Fruit fly (Drosophila melanogaster) whole organism, embryonic: ENCODE results near the gene Mvb12.

Experiments used
- B-H1 ChIP-seq: fragments of 200-800 bp; sonication (Bioruptor generic); IDR thresholded peaks from 3 replicates; pipeline ENCODE4 v1.3.6; 2022; ENCODE audit warnings: missing biosample characterization, missing genetic modification characterization
- CG10959 ChIP-seq: fragments of 200-800 bp; sonication (Bioruptor generic); IDR thresholded peaks from 2 replicates; pipeline ENCODE4 v1.3.6; 2022; ENCODE audit warnings: missing biosample characterization, missing genetic modification characterization
- CG10979 ChIP-seq: fragments of 200-800 bp; sonication (Bioruptor generic); optimal IDR thresholded peaks from 2 replicates; lab custom pipeline; 2018; ENCODE audit warnings: missing biosample characterization, mild to moderate bottlenecking, missing genetic modification characterization, moderate library complexity
- CG11093 ChIP-seq: fragments of 200-800 bp; sonication (Bioruptor generic); IDR thresholded peaks from 3 replicates; pipeline ENCODE4 v1.3.6; 2022; ENCODE audit warnings: missing biosample characterization, missing genetic modification characterization
- CG11723 ChIP-seq: fragments of 200-800 bp; sonication (Bioruptor generic); optimal IDR thresholded peaks from 2 replicates; lab custom pipeline; 2017; ENCODE audit warnings: missing biosample characterization, mild to moderate bottlenecking, missing genetic modification characterization
- CG14667 ChIP-seq: fragments of 200-800 bp; sonication (Bioruptor generic); IDR thresholded peaks from 2 replicates; pipeline ENCODE4 v1.3.6; 2022; ENCODE audit warnings: missing biosample characterization, missing genetic modification characterization
- CG14965 ChIP-seq: fragments of 200-800 bp; sonication (Bioruptor generic); optimal IDR thresholded peaks from 2 replicates; lab custom pipeline; 2016; ENCODE audit warnings: missing biosample characterization, missing genetic modification characterization, borderline replicate concordance
- CG15479 ChIP-seq: fragments of 200-800 bp; sonication (Bioruptor generic); optimal IDR thresholded peaks from 3 replicates; lab custom pipeline; 2019; ENCODE audit warnings: missing biosample characterization, mild to moderate bottlenecking, missing genetic modification characterization, moderate library complexity
- CG15696 ChIP-seq: fragments of 200-800 bp; sonication (Bioruptor generic); optimal IDR thresholded peaks from 2 replicates; lab custom pipeline; 2019; ENCODE audit warnings: missing biosample characterization, mild to moderate bottlenecking, missing genetic modification characterization, moderate library complexity
- CG16813 ChIP-seq: fragments of 200-800 bp; sonication (Bioruptor generic); IDR thresholded peaks from 3 replicates; pipeline ENCODE4 v1.3.6; 2022; ENCODE audit warnings: missing biosample characterization, missing genetic modification characterization; ENCODE audit not compliant: partially characterized antibody
- CG17385 ChIP-seq: fragments of 200-800 bp; sonication (Bioruptor generic); optimal IDR thresholded peaks from 3 replicates; lab custom pipeline; 2018; ENCODE audit warnings: missing biosample characterization, mild to moderate bottlenecking, missing genetic modification characterization
- CG18011 ChIP-seq: fragments of 200-800 bp; sonication (Bioruptor generic); optimal IDR thresholded peaks from 2 replicates; lab custom pipeline; 2017; ENCODE audit warnings: missing biosample characterization, missing genetic modification characterization, mild to moderate bottlenecking, moderate library complexity, missing genotype
- CG2116 ChIP-seq: fragments of 200-800 bp; sonication (Bioruptor generic); optimal IDR thresholded peaks from 3 replicates; lab custom pipeline; 2018; ENCODE audit warnings: missing biosample characterization, mild to moderate bottlenecking, missing genetic modification characterization
- CG30020 ChIP-seq: fragments of 200-800 bp; optimal IDR thresholded peaks from 2 replicates; lab custom pipeline; 2019; ENCODE audit warnings: missing biosample characterization, mild to moderate bottlenecking, missing genetic modification characterization, moderate library complexity
- CG30431 ChIP-seq: fragments of 200-800 bp; sonication (Bioruptor generic); optimal IDR thresholded peaks from 2 replicates; lab custom pipeline; 2017; ENCODE audit warnings: missing biosample characterization, missing genetic modification characterization
- CG31388 ChIP-seq: fragments of 200-800 bp; sonication (Bioruptor generic); optimal IDR thresholded peaks from 2 replicates; lab custom pipeline; 2016; ENCODE audit warnings: missing biosample characterization, missing genetic modification characterization
- CG3847 ChIP-seq: fragments of 200-800 bp; sonication (Bioruptor generic); IDR thresholded peaks from 2 replicates; pipeline ENCODE4 v1.3.6; 2022; ENCODE audit warnings: missing biosample characterization, missing genetic modification characterization
- CG42726 ChIP-seq: fragments of 200-800 bp; sonication (Bioruptor generic); IDR thresholded peaks from 2 replicates; pipeline ENCODE4 v1.3.6; 2022; ENCODE audit warnings: missing biosample characterization, missing genetic modification characterization; ENCODE audit not compliant: partially characterized antibody
- CG4820 ChIP-seq: fragments of 200-800 bp; sonication (Bioruptor generic); optimal IDR thresholded peaks from 3 replicates; lab custom pipeline; 2016; ENCODE audit warnings: missing biosample characterization, missing genetic modification characterization
- CG5953 ChIP-seq: fragments of 200-800 bp; sonication (Bioruptor generic); IDR thresholded peaks from 2 replicates; pipeline ENCODE4 v1.3.6; 2022; ENCODE audit warnings: missing biosample characterization, missing genetic modification characterization
- CG6175 ChIP-seq: fragments of 200-800 bp; sonication (Bioruptor generic); IDR thresholded peaks from 3 replicates; pipeline ENCODE4 v1.3.6; 2022; ENCODE audit warnings: missing biosample characterization, missing genetic modification characterization
- CG6254 ChIP-seq: fragments of 200-800 bp; sonication (Bioruptor generic); optimal IDR thresholded peaks from 3 replicates; lab custom pipeline; 2017; ENCODE audit warnings: mild to moderate bottlenecking, missing biosample characterization, missing genetic modification reagents, missing genetic modification characterization
- CG8388 ChIP-seq: fragments of 200-800 bp; sonication (Bioruptor generic); optimal IDR thresholded peaks from 2 replicates; lab custom pipeline; 2019; ENCODE audit warnings: missing biosample characterization, mild to moderate bottlenecking, missing genetic modification characterization, moderate library complexity
- Doc2 ChIP-seq: fragments of 200-800 bp; sonication (Bioruptor generic); IDR thresholded peaks from 2 replicates; pipeline ENCODE4 v1.3.6; 2022; ENCODE audit warnings: missing biosample characterization, missing genetic modification characterization
- Gug ChIP-seq: fragments of 200-800 bp; sonication (Bioruptor generic); IDR thresholded peaks from 4 replicates; pipeline ENCODE4 v1.3.6; 2022; ENCODE audit warnings: missing biosample characterization, missing genetic modification characterization
- Max ChIP-seq: fragments of 200-800 bp; sonication (Bioruptor generic); optimal IDR thresholded peaks from 2 replicates; lab custom pipeline; 2016; ENCODE audit warnings: missing biosample characterization, mild to moderate bottlenecking, missing genetic modification characterization
- Meics ChIP-seq: fragments of 200-800 bp; sonication (Bioruptor generic); optimal IDR thresholded peaks from 2 replicates; lab custom pipeline; 2017; ENCODE audit warnings: missing biosample characterization, mild to moderate bottlenecking, missing genetic modification characterization
- NfI ChIP-seq: fragments of 200-800 bp; sonication (Bioruptor generic); optimal IDR thresholded peaks from 3 replicates; lab custom pipeline; 2018; ENCODE audit warnings: missing biosample characterization, mild to moderate bottlenecking, missing genetic modification characterization, moderate library complexity
- Rfx ChIP-seq: fragments of 200-800 bp; sonication (Bioruptor generic); IDR thresholded peaks from 2 replicates; pipeline ENCODE4 v1.3.6; 2022; ENCODE audit warnings: missing biosample characterization, missing genetic modification characterization
- Sin3A ChIP-seq: fragments of >200 bp; optimal IDR thresholded peaks from 2 replicates; lab custom pipeline; 2018
- Six4 ChIP-seq: fragments of 200-800 bp; sonication (Bioruptor generic); optimal IDR thresholded peaks from 2 replicates; lab custom pipeline; 2016; ENCODE audit warnings: missing biosample characterization, missing genetic modification characterization
- bbx ChIP-seq: fragments of 200-800 bp; sonication (Bioruptor generic); IDR thresholded peaks from 2 replicates; pipeline ENCODE4 v1.3.6; 2022; ENCODE audit warnings: missing biosample characterization, missing genetic modification characterization; ENCODE audit not compliant: partially characterized antibody
- croc ChIP-seq: fragments of 200-800 bp; sonication (Bioruptor generic); conservative IDR thresholded peaks from 3 replicates; pipeline ENCODE4 v1.3.6; 2022; ENCODE audit warnings: missing biosample characterization, missing genetic modification characterization
- dan ChIP-seq: fragments of 200-800 bp; sonication (Bioruptor generic); IDR thresholded peaks from 2 replicates; pipeline ENCODE4 v1.3.6; 2022; ENCODE audit warnings: missing biosample characterization, missing genetic modification characterization
- fd64A ChIP-seq: fragments of 200-800 bp; sonication (Bioruptor generic); optimal IDR thresholded peaks from 3 replicates; lab custom pipeline; 2018; ENCODE audit warnings: missing biosample characterization, mild to moderate bottlenecking, missing genetic modification characterization
- gcm2 ChIP-seq: fragments of 200-800 bp; sonication (Bioruptor generic); optimal IDR thresholded peaks from 2 replicates; lab custom pipeline; 2016; ENCODE audit warnings: missing biosample characterization, missing genetic modification characterization
- grau ChIP-seq: fragments of 200-800 bp; optimal IDR thresholded peaks from 3 replicates; lab custom pipeline; 2019; ENCODE audit warnings: missing biosample characterization, mild to moderate bottlenecking, missing genetic modification characterization, moderate library complexity
- ham ChIP-seq: fragments of 200-800 bp; sonication (Bioruptor generic); IDR thresholded peaks from 2 replicates; pipeline ENCODE4 v1.3.6; 2022; ENCODE audit warnings: missing biosample characterization, missing genetic modification characterization
- her ChIP-seq: fragments of 200-800 bp; sonication (Bioruptor generic); optimal IDR thresholded peaks from 2 replicates; lab custom pipeline; 2016; ENCODE audit warnings: missing biosample characterization, missing genetic modification characterization
- hkb ChIP-seq, 2 experiments: fragments of 200-800 bp in 1 of 2; fragments of >200 bp in 1 of 2; sonication (Bioruptor generic) in 1 of 2; IDR thresholded peaks in 1 of 2; optimal IDR thresholded peaks in 1 of 2; 2 replicates each; pipeline versions ENCODE4 v1.3.6 to Lab custom; 2017 to 2022; ENCODE audit warnings: missing biosample characterization in 1 of 2, missing genetic modification characterization in 1 of 2
- inv ChIP-seq: fragments of 200-800 bp; sonication (Bioruptor generic); IDR thresholded peaks from 2 replicates; pipeline ENCODE4 v1.3.6; 2022; ENCODE audit warnings: missing biosample characterization, missing genetic modification characterization; ENCODE audit not compliant: partially characterized antibody
- lilli ChIP-seq: fragments of 200-800 bp; sonication (Bioruptor generic); optimal IDR thresholded peaks from 3 replicates; lab custom pipeline; 2016; ENCODE audit warnings: missing biosample characterization, missing genetic modification characterization
- mam ChIP-seq: fragments of 200-800 bp; sonication (Bioruptor generic); optimal IDR thresholded peaks from 3 replicates; lab custom pipeline; 2016; ENCODE audit warnings: missing biosample characterization, missing genetic modification characterization
- ranshi ChIP-seq: fragments of 200-800 bp; sonication (Bioruptor generic); IDR thresholded peaks from 2 replicates; pipeline ENCODE4 v1.3.6; 2022; ENCODE audit warnings: missing biosample characterization, missing genetic modification characterization
- salm ChIP-seq: fragments of 200-800 bp; sonication (Bioruptor generic); optimal IDR thresholded peaks from 2 replicates; lab custom pipeline; 2018; ENCODE audit warnings: missing biosample characterization, mild to moderate bottlenecking, missing genetic modification characterization
- sim ChIP-seq: fragments of 200-800 bp; sonication (Bioruptor generic); IDR thresholded peaks from 2 replicates; pipeline ENCODE4 v1.3.6; 2022; ENCODE audit warnings: missing biosample characterization, missing genetic modification characterization
- slou ChIP-seq: fragments of 200-800 bp; sonication (Bioruptor generic); optimal IDR thresholded peaks from 3 replicates; lab custom pipeline; 2016; ENCODE audit warnings: missing biosample characterization, missing genetic modification characterization
- ttk ChIP-seq: fragments of 200-800 bp; sonication (Bioruptor generic); IDR thresholded peaks from 2 replicates; pipeline ENCODE4 v2.1.2; 2022; ENCODE audit warnings: missing biosample characterization, missing genetic modification characterization
- tup ChIP-seq: fragments of 200-800 bp; sonication (Bioruptor generic); optimal IDR thresholded peaks from 2 replicates; lab custom pipeline; 2016; ENCODE audit warnings: missing biosample characterization, mild to moderate bottlenecking, missing genetic modification characterization, moderate library complexity
- wor ChIP-seq: fragments of 200-800 bp; sonication (Bioruptor generic); IDR thresholded peaks from 2 replicates; pipeline ENCODE4 v1.3.6; 2022; ENCODE audit warnings: missing biosample characterization, missing genetic modification characterization
- zf30C ChIP-seq: fragments of 200-800 bp; sonication (Bioruptor generic); optimal IDR thresholded peaks from 3 replicates; lab custom pipeline; 2018; ENCODE audit warnings: missing biosample characterization, mild to moderate bottlenecking, missing genetic modification characterization
- zfh2 ChIP-seq: fragments of 200-800 bp; sonication (Bioruptor generic); optimal IDR thresholded peaks from 2 replicates; lab custom pipeline; 2016; ENCODE audit warnings: missing biosample characterization, missing genetic modification characterization

The Mvb12 gene

dm6 chrX:18125520-18125919, 24.4 kb upstream of the Mvb12 start (continued):
- TF ChIP-seq zf30C (GFP tag; lab: Kevin White, UChicago) (no peak), gcm2 (GFP tag; lab: Kevin White, UChicago) (no peak), CG31388 (no peak), Six4 (GFP tag; lab: Kevin White, UChicago) (no peak), Sin3A (lab: Kevin White, UChicago) (no peak), wor (GFP tag; lab: Robert Waterston, UW) (no peak), CG16813 (GFP tag; lab: Robert Waterston, UW) (no peak), mam (GFP tag; lab: Kevin White, UChicago) (peak; percentile 3), ttk (GFP tag; lab: Robert Waterston, UW) (no peak), CG4820 (no peak), CG10959 (GFP tag; lab: Robert Waterston, UW) (no peak), CG8388 (GFP tag; lab: Kevin White, UChicago) (no peak), NfI (GFP tag; lab: Kevin White, UChicago) (peak; percentile 13), CG17385 (GFP tag; lab: Kevin White, UChicago) (no peak), CG11723 (GFP tag; lab: Kevin White, UChicago) (no peak), zfh2 (GFP tag; lab: Kevin White, UChicago) (peak; percentile 7), CG5953 (GFP tag; lab: Robert Waterston, UW) (no peak), grau (tag; lab: Kevin White, UChicago) (peak; percentile 46), fd64A (no peak), CG2116 (no peak), CG10979 (no peak), CG14965 (GFP tag; lab: Kevin White, UChicago) (no peak), CG14667 (no peak), sim (GFP tag; lab: Robert Waterston, UW) (no peak), CG30431 (no peak), CG18011 (GFP tag; lab: Kevin White, UChicago) (no peak), Gug (no peak), tup (no peak), Max (GFP tag; lab: Kevin White, UChicago) (peak; percentile 4), CG15479 (GFP tag; lab: Kevin White, UChicago) (no peak), salm (tag; lab: Kevin White, UChicago) (no peak), CG6175 (GFP tag; lab: Robert Waterston, UW) (no peak), hkb (optimal IDR thresholded peaks at IDR 0.05; lab: Kevin White, UChicago) (no peak), hkb (GFP tag; IDR thresholded peaks at IDR 0.05; lab: Robert Waterston, UW) (no peak), Doc2 (GFP tag; lab: Robert Waterston, UW) (no peak), lilli (peak; percentile 15), CG15696 (tag; lab: Kevin White, UChicago) (no peak), B-H1 (no peak), CG3847 (GFP tag; lab: Robert Waterston, UW) (no peak), CG11093 (GFP tag; lab: Robert Waterston, UW) (no peak), her (GFP tag; lab: Kevin White, UChicago) (no peak), Rfx (GFP tag; lab: Robert Waterston, UW) (no peak), CG42726 (GFP tag; lab: Robert Waterston, UW) (no peak), CG30020 (no peak), CG6254 (GFP tag; lab: Kevin White, UChicago) (no peak), ham (GFP tag; lab: Robert Waterston, UW) (no peak), slou (GFP tag; lab: Kevin White, UChicago) (no peak), ranshi (GFP tag; lab: Robert Waterston, UW) (no peak), dan (GFP tag; lab: Robert Waterston, UW) (no peak), bbx (no peak), Meics (GFP tag; lab: Kevin White, UChicago) (peak; percentile 64), croc (GFP tag; lab: Robert Waterston, UW) (no peak), inv (GFP tag; lab: Robert Waterston, UW) (no peak)
